Fruit fly (Drosophila melanogaster): ENCODE results near the gene CG32391.

The CG32391 gene

DNA sequence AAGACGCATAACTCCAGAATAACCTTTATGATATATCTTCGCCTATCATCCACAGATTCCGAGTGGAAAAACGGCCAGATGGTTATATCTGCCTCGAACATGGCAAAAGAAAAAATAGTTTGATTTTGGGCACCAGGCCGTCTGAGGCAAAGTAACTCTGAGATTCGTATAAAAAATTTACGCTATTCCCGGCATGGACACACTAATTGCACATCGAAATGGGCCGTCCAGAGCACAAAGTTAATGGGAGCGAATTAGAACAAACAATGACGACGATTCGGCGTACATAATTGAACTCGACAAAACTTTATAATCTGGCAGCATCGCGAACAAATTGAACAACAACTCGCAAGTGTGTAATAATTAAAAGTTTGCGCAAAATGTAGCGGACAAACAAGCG is at the start of gene CG32391:
Gene CG32391 (minus strand): TSS at position 101 of the 400 bp plus-strand sequence.
- TF ChIP-seq noc (tag; optimal IDR thresholded peaks at IDR 0.05): no peak

DNA sequence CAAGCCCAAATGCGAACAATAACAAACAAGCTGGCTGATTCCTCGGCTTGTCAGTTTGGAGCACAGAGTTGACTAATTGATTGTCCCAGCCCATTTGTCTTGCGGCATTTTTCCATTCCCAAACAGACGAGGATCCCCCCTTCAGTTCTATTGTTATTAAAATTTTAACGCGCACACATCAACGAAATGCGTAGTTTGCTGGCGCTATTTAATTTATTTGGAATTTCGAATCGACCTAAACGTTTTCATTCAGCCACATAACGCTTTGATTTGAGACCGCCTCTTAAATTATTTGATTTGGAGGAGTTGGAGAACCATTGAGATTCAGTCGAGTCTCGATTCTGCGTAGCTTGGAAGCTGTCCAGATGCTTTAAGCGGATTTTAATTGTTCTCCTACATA is 46.9 kb upstream of the CG32391 start:
- peak; percentile 56 for TF ChIP-seq noc (tag; optimal IDR thresholded peaks at IDR 0.05)

DNA sequence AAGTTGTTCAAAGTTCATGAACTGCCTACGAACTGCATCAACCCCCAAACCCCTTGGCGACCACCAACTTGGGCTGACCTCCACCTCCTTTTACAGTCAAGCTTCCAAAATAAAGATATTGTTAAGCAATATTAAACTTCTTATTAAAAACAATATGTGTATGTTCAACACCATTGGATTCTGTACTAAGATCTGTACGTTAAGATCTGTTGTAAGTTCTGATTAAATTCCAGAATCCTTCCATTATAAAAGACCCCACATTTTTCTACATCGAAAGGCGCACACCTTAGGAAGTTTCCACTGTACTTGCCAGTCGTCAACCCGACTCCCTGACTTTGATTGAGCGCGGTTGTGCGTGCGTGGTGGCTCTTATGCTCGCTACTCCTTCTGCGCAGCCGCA is 44.0 kb upstream of the CG32391 start:
- no peak for TF ChIP-seq noc (tag; optimal IDR thresholded peaks at IDR 0.05)

DNA sequence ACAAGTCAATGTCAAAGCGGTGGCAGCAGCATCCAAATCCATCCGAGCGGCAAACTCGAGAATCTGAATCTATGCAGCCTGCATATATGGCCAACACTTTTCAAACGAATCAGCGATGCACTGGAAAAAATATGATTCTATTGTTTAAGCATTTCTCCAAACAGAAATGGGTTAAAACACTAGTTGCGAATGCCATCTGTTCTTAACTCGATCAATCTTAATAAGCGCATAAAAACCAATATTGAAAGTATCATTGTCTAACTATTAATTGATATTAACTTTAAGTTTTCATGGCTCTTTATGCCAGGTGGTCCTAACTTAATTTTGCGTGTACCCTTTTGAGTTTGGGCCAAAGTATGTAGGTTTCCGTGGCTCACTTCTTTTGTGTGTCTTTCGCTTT is 36.7 kb upstream of the CG32391 start:
- TF ChIP-seq noc (tag; optimal IDR thresholded peaks at IDR 0.05): no peak

DNA sequence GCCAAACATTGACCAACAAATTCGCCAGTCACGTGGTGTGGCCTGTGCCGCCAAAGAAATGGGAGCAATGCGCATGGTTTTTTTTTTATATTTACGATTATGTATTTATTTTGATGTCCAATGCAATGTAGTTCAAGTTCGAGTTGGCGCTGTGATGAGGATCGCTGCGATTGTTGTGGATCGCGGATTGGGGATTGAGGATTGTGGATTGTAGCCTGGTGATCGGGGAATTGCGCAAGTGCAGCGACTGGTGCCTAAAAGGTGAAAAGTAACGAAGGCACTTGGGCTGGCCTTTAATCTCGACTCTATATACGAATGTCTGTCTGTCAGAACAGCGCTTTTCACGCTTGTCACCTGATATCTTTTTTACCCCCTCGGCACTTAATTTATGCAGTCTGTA is 35.5 kb upstream of the CG32391 start:
- TF ChIP-seq noc (tag; optimal IDR thresholded peaks at IDR 0.05): no peak

DNA sequence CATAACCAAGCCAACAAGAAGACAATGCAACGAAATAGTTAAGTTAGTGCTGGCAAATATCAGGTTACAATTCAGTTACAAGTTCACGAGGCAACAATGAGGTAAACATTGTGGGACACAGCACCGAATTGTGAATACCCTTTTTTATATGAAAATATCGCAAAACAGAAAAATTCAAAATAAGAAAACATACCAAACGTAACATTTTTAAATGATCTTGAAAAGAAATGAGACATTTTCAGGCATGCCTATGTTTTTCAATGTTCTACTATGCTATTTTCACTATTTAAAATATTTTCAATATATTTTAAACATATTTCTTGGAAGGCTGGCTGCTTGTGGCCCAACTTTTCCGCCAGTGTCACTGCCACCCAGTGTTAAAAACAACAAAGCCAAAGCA is 34.9 kb upstream of the CG32391 start:
- no peak for TF ChIP-seq noc (tag; optimal IDR thresholded peaks at IDR 0.05)

DNA sequence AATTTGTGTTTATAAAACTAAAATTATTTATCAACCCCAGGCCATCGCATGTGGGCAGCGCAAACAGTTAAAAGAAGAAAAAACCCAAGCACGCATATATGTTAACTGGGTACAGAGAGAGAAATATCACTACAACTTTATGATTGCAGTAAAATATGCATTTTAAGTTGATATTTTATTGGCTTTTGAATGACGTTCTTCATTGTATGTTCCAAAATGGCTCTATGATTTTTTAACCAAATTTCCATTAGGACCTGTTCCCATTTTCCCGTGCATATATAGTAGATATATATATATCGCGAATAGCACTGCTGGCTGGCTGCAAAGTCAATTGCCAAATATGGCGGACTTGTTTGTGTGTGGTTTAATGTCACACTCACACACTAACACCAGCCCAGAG is 27.5 kb upstream of the CG32391 start:
- TF ChIP-seq noc (tag; optimal IDR thresholded peaks at IDR 0.05): no peak

DNA sequence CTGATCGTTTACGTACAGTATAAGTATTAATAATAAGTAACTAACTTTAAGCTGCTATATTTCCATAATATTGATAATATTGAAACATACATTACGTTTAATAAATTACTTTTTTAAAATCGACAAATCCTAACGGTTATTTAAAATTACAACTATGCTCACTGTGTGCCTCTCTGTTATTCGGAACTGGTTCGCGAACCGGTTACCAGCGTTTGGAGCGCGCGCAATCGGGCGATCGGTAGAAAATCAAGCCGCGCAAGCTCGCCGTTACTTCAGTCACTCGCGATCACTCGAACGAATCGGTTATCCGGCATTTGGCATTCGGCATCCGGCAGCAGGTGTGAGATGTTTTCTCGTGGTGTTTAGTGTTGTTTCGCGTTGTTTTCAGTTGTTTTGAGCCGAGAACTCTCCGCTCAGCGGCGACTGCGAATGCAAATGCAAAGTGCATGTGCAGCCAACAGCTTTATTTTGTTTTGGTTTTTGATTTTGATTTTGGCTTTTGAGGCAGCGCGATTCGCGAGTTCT is 25.6 kb upstream of the CG32391 start, which contains the start of gene form3:
Gene form3 (plus strand): TSS at position 271 of the 525 bp plus-strand sequence.
- TF ChIP-seq noc (tag; optimal IDR thresholded peaks at IDR 0.05): no peak

DNA sequence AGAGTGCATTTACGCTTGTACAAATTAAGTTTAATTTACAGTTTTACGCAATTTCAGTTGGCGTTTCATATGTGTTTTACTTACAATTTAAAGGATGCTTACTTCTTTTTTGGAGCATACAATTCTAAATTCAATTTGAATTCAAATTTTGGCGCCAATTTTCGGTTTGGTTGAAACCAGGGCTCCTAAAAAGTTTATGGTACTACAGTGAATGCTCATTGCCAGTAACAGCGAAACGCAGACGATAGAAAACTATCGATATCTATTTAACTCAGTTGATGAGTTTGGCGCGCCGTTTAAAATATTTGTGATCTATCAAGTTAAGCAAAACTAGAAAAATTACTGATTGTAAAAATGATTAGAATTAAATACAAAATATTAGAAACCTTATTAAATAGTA is 25.0 kb upstream of the CG32391 start:
- TF ChIP-seq noc (tag; optimal IDR thresholded peaks at IDR 0.05): no peak

DNA sequence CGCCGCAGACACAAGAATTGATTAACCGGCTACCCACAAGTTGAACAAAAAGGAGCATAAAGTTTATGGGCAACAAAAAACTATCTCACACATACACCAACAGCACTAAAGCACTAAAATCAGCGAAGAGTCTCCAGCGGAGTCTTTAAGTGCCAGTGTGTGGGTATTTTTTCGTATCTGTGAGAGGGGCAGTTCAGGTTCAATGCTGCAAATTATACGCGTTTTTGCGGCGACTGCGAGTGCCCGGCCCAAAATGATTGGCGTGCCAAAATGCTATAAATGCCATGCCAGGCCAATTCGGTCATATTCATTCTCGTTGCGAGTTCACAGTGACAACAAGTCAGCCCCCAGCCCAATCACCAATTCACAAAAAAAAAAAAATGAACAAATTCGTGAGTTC is 23.9 kb upstream of the CG32391 start, which contains the start of gene Cpr65Ec:
Gene Cpr65Ec (plus strand): TSS at position 301 of the 400 bp plus-strand sequence.
- TF ChIP-seq noc (tag; optimal IDR thresholded peaks at IDR 0.05): no peak

DNA sequence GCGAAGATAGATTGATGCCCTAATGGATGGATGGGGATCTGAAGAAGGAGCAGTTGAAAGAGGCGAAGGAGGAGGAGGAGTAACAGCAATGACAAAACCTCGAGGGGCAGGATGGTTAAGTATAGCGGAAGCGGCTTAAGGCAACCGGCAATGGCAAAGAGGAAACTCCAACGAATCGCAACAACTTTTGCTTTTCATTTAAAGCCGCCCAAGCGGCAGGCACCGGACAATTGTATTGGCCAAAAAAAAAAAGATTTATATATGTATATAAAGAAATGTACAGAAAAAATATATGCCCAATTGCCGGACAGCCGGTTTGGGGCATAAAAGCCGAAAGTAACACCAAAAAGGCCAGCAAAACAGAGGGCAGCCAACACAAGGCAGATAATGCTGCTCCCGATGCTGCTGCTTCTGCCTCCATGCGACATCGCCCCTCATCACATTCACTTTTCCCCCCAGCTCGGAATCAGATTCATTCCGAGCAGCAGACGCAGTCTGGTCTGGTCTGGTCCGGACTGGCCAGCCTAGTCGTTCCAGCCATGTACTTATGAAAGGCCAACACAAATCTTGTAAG is 22.4 kb upstream of the CG32391 start:
- TF ChIP-seq noc (tag; optimal IDR thresholded peaks at IDR 0.05): no peak

DNA sequence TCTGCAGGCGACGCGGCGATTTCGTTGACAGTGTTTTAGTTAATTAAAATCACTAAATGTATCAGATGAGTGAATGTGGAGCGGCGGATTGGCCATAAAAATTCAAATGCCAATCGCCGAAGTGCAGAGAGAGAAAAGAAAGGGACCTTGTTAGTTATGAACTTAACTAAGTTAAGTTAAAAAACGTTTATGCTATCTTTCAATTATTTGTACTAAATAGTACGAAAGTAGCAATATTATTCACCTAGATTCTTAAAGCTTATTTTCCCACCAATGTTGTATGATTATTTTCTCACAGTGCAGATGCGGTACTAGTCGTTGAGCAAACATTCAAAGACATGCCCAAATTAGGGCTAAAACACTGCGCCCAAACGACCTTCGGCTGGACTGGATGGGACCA is 21.8 kb upstream of the CG32391 start:
- no peak for TF ChIP-seq noc (tag; optimal IDR thresholded peaks at IDR 0.05)

DNA sequence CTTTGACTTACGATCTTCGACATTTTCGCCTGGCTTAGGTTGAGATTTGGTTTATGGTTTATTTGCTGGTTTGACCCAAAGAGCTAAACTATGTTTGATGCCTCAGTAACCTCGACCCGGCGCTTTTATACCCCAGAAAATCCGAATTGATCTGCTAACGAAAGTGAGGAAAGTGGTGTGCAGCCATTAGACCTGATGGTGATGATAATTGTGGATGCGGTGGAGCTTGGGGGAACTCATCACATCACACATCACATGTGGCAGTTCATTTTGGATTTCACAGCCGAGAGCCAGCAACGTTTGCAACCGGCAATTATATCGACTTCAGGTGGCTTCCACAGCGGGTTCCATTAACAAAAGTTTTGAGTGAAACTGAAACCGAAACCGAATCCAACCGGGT is 19.7 kb upstream of the CG32391 start, which contains the start of gene Cpr65Eb:
Gene Cpr65Eb (minus strand): TSS at position 101 of the 400 bp plus-strand sequence.
- no peak for TF ChIP-seq noc (tag; optimal IDR thresholded peaks at IDR 0.05)

DNA sequence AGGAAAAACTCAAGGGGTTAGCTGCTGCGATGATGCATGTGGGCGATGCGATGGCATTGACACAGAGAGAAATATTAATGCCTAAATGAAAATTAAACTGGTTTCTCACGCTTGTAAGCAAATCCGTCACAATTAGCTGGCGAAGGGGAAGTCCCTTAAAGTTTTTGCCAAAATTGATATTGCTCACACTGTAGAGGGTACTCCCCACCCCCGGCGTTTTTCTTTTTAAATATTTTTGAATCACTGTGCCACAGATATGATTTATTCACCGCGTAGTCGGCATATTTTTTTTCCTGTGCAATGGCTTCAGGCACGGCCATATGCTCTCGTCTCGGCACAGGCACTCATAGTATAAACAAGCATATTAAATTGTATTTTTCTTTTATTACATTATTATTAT is 18.3 kb upstream of the CG32391 start:
- TF ChIP-seq noc (tag; optimal IDR thresholded peaks at IDR 0.05): no peak

DNA sequence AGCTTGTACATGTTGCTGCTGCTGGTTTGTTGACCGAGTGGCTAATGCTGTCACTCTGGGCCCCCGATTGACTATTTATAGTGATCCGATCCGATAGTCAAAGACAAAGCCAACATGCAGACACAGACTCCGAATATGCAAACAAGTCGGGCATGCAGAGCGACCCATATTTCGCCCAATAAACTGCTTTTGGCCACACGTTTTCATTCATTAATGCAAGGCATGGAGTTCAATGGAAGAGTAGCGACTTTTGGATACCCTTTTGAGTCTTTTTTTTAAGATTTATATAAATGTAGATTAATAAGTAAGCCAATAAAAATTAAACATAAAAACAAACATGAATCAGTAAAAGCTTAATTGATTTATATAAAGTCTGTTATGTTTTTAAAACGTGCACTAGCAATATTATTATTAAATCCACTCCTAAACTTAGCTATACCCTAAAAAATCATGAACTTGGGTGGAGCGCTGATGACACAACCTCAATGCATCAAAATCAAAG is 17.6 kb upstream of the CG32391 start, which contains the start of gene Cpr65Ea:
Gene Cpr65Ea (minus strand): TSS at position 51 of the 502 bp plus-strand sequence.
- no peak for TF ChIP-seq noc (tag; optimal IDR thresholded peaks at IDR 0.05)

DNA sequence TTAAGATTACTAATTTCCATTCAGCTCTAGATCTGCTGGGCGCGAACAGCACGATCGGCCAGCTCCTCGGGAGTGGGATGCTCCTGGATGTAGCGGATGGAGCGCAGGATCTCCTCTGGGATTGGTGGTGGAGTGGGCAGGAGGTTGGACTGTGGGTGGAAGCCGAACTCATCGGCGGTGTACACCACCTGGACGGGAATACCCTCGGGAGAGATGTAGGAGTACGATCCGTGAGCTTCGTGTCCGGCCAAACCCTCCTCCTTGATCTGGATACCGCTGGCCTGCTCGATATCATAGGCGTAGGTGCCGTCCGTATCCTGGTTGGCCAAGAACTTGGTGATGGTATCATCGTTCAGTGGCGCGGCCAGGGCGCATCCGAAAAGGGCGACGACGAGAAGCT is 17.1 kb upstream of the CG32391 start:
- TF ChIP-seq noc (tag; optimal IDR thresholded peaks at IDR 0.05): no peak

DNA sequence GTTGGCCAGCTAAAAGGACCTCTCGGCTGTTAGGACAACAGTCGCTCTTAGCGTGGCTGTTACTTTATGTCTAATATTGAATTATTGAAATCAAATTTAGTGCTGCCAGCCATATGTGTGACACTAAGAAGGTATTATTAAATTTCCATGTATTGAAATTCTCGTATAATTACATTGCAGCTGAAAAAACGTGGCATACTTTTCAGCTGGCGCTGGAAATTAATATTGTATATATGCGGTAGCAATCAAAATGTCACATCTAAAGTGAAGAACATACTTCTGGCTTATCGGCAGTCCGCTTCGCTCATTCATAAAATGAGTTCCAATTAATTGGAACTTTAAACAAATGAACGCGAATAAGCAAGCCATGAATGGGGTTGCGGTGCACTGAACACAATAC is 13.2 kb upstream of the CG32391 start:
- TF ChIP-seq noc (tag; optimal IDR thresholded peaks at IDR 0.05): no peak

DNA sequence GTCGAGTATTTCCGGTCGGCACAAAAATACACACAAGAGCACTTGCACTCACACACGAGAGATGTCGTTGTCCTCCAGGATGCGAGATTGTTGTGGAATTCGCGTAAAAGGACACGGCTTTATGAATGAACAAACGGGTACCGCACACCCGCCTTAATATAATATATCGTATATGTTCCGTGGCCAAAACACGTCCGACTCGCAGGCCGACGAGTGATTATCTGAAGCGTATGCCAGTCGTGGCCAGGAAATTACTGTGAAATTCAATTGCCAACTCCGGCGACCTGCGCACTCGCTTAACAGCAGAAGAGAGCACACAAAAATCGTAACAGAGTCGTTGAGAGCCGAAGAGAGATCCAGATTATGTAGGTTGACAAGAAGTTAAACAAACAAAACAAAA is 8.3 kb upstream of the CG32391 start, which contains the start of gene CG8641:
Gene CG8641 (minus strand): TSS at position 205 of the 400 bp plus-strand sequence.
- no peak for TF ChIP-seq noc (tag; optimal IDR thresholded peaks at IDR 0.05)

Data from whole organism, larva.